Fruit fly (Drosophila melanogaster) whole organism, embryonic: ENCODE data around the gene CG6055.
A peak's percentile ranks its signal among the peaks of the same experiment; 100 is the strongest.

Source experiments
- Atf6 ChIP-seq: fragments of 200-800 bp; sonication (Bioruptor generic); IDR thresholded peaks from 2 replicates; pipeline ENCODE4 v1.3.6; 2022; ENCODE audit warnings: missing biosample characterization, missing genetic modification characterization
- B-H1 ChIP-seq: fragments of 200-800 bp; sonication (Bioruptor generic); IDR thresholded peaks from 3 replicates; pipeline ENCODE4 v1.3.6; 2022; ENCODE audit warnings: missing biosample characterization, missing genetic modification characterization
- Bgb ChIP-seq: fragments of 200-800 bp; sonication (Bioruptor generic); IDR thresholded peaks from 2 replicates; pipeline ENCODE4 v1.3.6; 2022; ENCODE audit warnings: missing biosample characterization, missing genetic modification characterization; ENCODE audit not compliant: partially characterized antibody
- CG10366 ChIP-seq: fragments of 200-800 bp; sonication (Bioruptor generic); IDR thresholded peaks from 2 replicates; pipeline ENCODE4 v1.3.6; 2022; ENCODE audit warnings: missing biosample characterization, missing genetic modification characterization
- CG11456 ChIP-seq: fragments of 200-800 bp; sonication (Bioruptor generic); IDR thresholded peaks from 3 replicates; pipeline ENCODE4 v1.3.6; 2022; ENCODE audit warnings: missing biosample characterization, missing genetic modification characterization
- CG12744 ChIP-seq: fragments of 200-800 bp; sonication (Bioruptor generic); optimal IDR thresholded peaks from 2 replicates; lab custom pipeline; 2016; ENCODE audit warnings: missing biosample characterization, missing genetic modification characterization
- CG13624 ChIP-seq: fragments of 200-800 bp; sonication (Bioruptor generic); optimal IDR thresholded peaks from 2 replicates; lab custom pipeline; 2016; ENCODE audit warnings: missing biosample characterization, missing genetic modification characterization
- CG15011 ChIP-seq: fragments of 200-800 bp; sonication (Bioruptor generic); optimal IDR thresholded peaks from 3 replicates; lab custom pipeline; 2018; ENCODE audit warnings: missing biosample characterization, mild to moderate bottlenecking, missing genetic modification characterization
- CG1529 ChIP-seq: fragments of 200-800 bp; sonication (Bioruptor generic); optimal IDR thresholded peaks from 3 replicates; lab custom pipeline; 2018; ENCODE audit warnings: missing biosample characterization, missing genetic modification characterization
- CG1647 ChIP-seq: fragments of 200-800 bp; sonication (Bioruptor generic); optimal IDR thresholded peaks from 3 replicates; lab custom pipeline; 2016; ENCODE audit warnings: missing biosample characterization, missing genetic modification characterization
- CG17328 ChIP-seq: fragments of 200-800 bp; sonication (Bioruptor generic); IDR thresholded peaks from 2 replicates; pipeline ENCODE4 v1.3.6; 2022; ENCODE audit warnings: missing biosample characterization, missing genetic modification characterization
- CG17612 ChIP-seq: fragments of 200-800 bp; sonication (Bioruptor generic); IDR thresholded peaks from 2 replicates; pipeline ENCODE4 v1.3.6; 2022; ENCODE audit warnings: missing biosample characterization, missing genetic modification characterization
- CG3065 ChIP-seq: fragments of 200-800 bp; sonication (Bioruptor generic); optimal IDR thresholded peaks from 2 replicates; lab custom pipeline; 2016; ENCODE audit warnings: missing biosample characterization, missing genetic modification characterization
- CG31441 ChIP-seq: fragments of 200-800 bp; sonication (Bioruptor generic); IDR thresholded peaks from 2 replicates; pipeline ENCODE4 v1.3.6; 2022; ENCODE audit warnings: missing biosample characterization, missing genetic modification characterization
- CG3407 ChIP-seq: fragments of 200-800 bp; sonication (Bioruptor generic); optimal IDR thresholded peaks from 2 replicates; lab custom pipeline; 2018; ENCODE audit warnings: missing biosample characterization, mild to moderate bottlenecking, missing genetic modification characterization
- CG42726 ChIP-seq: fragments of 200-800 bp; sonication (Bioruptor generic); IDR thresholded peaks from 2 replicates; pipeline ENCODE4 v1.3.6; 2022; ENCODE audit warnings: missing biosample characterization, missing genetic modification characterization; ENCODE audit not compliant: partially characterized antibody
- CG6683 ChIP-seq: fragments of 200-800 bp; sonication (Bioruptor generic); optimal IDR thresholded peaks from 2 replicates; lab custom pipeline; 2017; ENCODE audit warnings: missing biosample characterization, mild to moderate bottlenecking, missing genetic modification characterization, missing genetic modification reagents
- CG8089 ChIP-seq: fragments of 200-800 bp; sonication (Bioruptor generic); optimal IDR thresholded peaks from 3 replicates; lab custom pipeline; 2016; ENCODE audit warnings: missing biosample characterization, missing genetic modification characterization
- Dip2 ChIP-seq: fragments of 200-800 bp; sonication (Bioruptor generic); IDR thresholded peaks from 2 replicates; pipeline ENCODE4 v1.3.6; 2022; ENCODE audit warnings: missing biosample characterization, missing genetic modification characterization
- Dp ChIP-seq: fragments of 200-800 bp; sonication (Bioruptor generic); optimal IDR thresholded peaks from 2 replicates; lab custom pipeline; 2018; ENCODE audit warnings: missing biosample characterization, mild to moderate bottlenecking, missing genetic modification characterization, moderate library complexity
- E2f2 ChIP-seq: fragments of 200-800 bp; sonication (Bioruptor generic); IDR thresholded peaks from 2 replicates; pipeline ENCODE4 v1.3.6; 2022; ENCODE audit warnings: missing biosample characterization, missing genetic modification characterization
- Hand ChIP-seq: fragments of 200-800 bp; sonication (Bioruptor generic); optimal IDR thresholded peaks from 2 replicates; lab custom pipeline; 2017; ENCODE audit warnings: mild to moderate bottlenecking, missing biosample characterization, missing genetic modification reagents, missing genetic modification characterization
- Hey ChIP-seq: fragments of 200-800 bp; sonication (Bioruptor generic); optimal IDR thresholded peaks from 3 replicates; lab custom pipeline; 2018; ENCODE audit warnings: missing biosample characterization, mild to moderate bottlenecking, missing genetic modification characterization
- Lpt ChIP-seq: fragments of >200 bp; optimal IDR thresholded peaks from 2 replicates; lab custom pipeline; 2018; ENCODE audit warnings: missing biosample characterization, missing genetic modification characterization
- NFAT ChIP-seq: fragments of 200-800 bp; sonication (Bioruptor generic); IDR thresholded peaks from 2 replicates; pipeline ENCODE4 v1.3.6; 2022; ENCODE audit warnings: missing biosample characterization, missing genetic modification characterization
- Optix ChIP-seq: fragments of 200-800 bp; sonication (Bioruptor generic); IDR thresholded peaks from 3 replicates; pipeline ENCODE4 v1.3.6; 2022; ENCODE audit warnings: missing biosample characterization, missing genetic modification characterization
- Rx ChIP-seq: fragments of 200-800 bp; sonication (Bioruptor generic); IDR thresholded peaks from 2 replicates; pipeline ENCODE4 v1.3.6; 2022; ENCODE audit warnings: missing biosample characterization, missing genetic modification characterization
- Spps ChIP-seq: fragments of 200-800 bp; sonication (Bioruptor generic); optimal IDR thresholded peaks from 2 replicates; lab custom pipeline; 2018; ENCODE audit warnings: missing biosample characterization, mild to moderate bottlenecking, missing genetic modification characterization
- Sry-β ChIP-seq: fragments of 200-800 bp; sonication (Bioruptor generic); optimal IDR thresholded peaks from 2 replicates; lab custom pipeline; 2018; ENCODE audit warnings: missing biosample characterization, mild to moderate bottlenecking, missing genetic modification characterization, moderate library complexity
- bab2 ChIP-seq: fragments of 200-800 bp; sonication (Bioruptor generic); optimal IDR thresholded peaks from 2 replicates; lab custom pipeline; 2016; ENCODE audit warnings: missing biosample characterization, missing genetic modification characterization
- bcd ChIP-seq: fragments of 200-800 bp; sonication (Bioruptor generic); optimal IDR thresholded peaks from 2 replicates; lab custom pipeline; 2017; ENCODE audit warnings: missing biosample characterization, mild to moderate bottlenecking, missing genetic modification characterization
- cg ChIP-seq: fragments of 200-800 bp; sonication (Bioruptor generic); optimal IDR thresholded peaks from 3 replicates; lab custom pipeline; 2019; ENCODE audit warnings: missing biosample characterization, mild to moderate bottlenecking, missing genetic modification characterization, moderate library complexity
- dimm ChIP-seq: fragments of 200-800 bp; sonication (Bioruptor generic); IDR thresholded peaks from 2 replicates; pipeline ENCODE4 v1.3.6; 2022; ENCODE audit warnings: missing biosample characterization, missing genetic modification characterization
- disco-r ChIP-seq: fragments of 200-800 bp; sonication (Bioruptor generic); optimal IDR thresholded peaks from 2 replicates; lab custom pipeline; 2016; ENCODE audit warnings: missing biosample characterization, missing genetic modification characterization
- gsb ChIP-seq: fragments of 200-800 bp; sonication (Bioruptor generic); IDR thresholded peaks from 2 replicates; pipeline ENCODE4 v1.3.6; 2022; ENCODE audit warnings: missing biosample characterization, missing genetic modification characterization
- gsb-n ChIP-seq: fragments of 200-800 bp; sonication (Bioruptor generic); optimal IDR thresholded peaks from 3 replicates; lab custom pipeline; 2018; ENCODE audit warnings: missing biosample characterization, mild to moderate bottlenecking, missing genetic modification characterization
- jumu ChIP-seq: fragments of 200-800 bp; sonication (Bioruptor generic); optimal IDR thresholded peaks from 3 replicates; lab custom pipeline; 2016; ENCODE audit warnings: missing biosample characterization, missing genetic modification characterization
- nerfin-1 ChIP-seq: fragments of 200-800 bp; sonication (Bioruptor generic); optimal IDR thresholded peaks from 3 replicates; lab custom pipeline; 2019; ENCODE audit warnings: missing biosample characterization, mild to moderate bottlenecking, missing genetic modification characterization, moderate library complexity
- nerfin-2 ChIP-seq: fragments of 200-800 bp; sonication (Bioruptor generic); IDR thresholded peaks from 2 replicates; pipeline ENCODE4 v1.3.6; 2022; ENCODE audit warnings: missing biosample characterization, missing genetic modification characterization; ENCODE audit not compliant: partially characterized antibody
- p53 ChIP-seq: fragments of 200-800 bp; sonication (Bioruptor generic); optimal IDR thresholded peaks from 2 replicates; lab custom pipeline; 2016; ENCODE audit warnings: missing biosample characterization, missing genetic modification characterization
- pzg ChIP-seq: fragments of 200-800 bp; sonication (Bioruptor generic); optimal IDR thresholded peaks from 3 replicates; lab custom pipeline; 2018; ENCODE audit warnings: missing biosample characterization, mild to moderate bottlenecking, missing genetic modification characterization, moderate library complexity
- row ChIP-seq: fragments of 200-800 bp; sonication (Bioruptor generic); IDR thresholded peaks from 3 replicates; pipeline ENCODE4 v1.3.6; 2022; ENCODE audit warnings: missing biosample characterization, missing genetic modification characterization
- salm ChIP-seq: fragments of 200-800 bp; sonication (Bioruptor generic); optimal IDR thresholded peaks from 2 replicates; lab custom pipeline; 2018; ENCODE audit warnings: missing biosample characterization, mild to moderate bottlenecking, missing genetic modification characterization
- sisA ChIP-seq: fragments of 200-800 bp; sonication (Bioruptor generic); IDR thresholded peaks from 2 replicates; pipeline ENCODE4 v1.3.6; 2022; ENCODE audit warnings: missing biosample characterization, missing genetic modification characterization
- sqz ChIP-seq: fragments of 200-800 bp; sonication (Bioruptor generic); optimal IDR thresholded peaks from 3 replicates; lab custom pipeline; 2018; ENCODE audit warnings: missing biosample characterization, mild to moderate bottlenecking, missing genetic modification characterization
- twi ChIP-seq: fragments of 200-800 bp; optimal IDR thresholded peaks from 2 replicates; lab custom pipeline; 2019; ENCODE audit warnings: missing biosample characterization, mild to moderate bottlenecking, missing genetic modification characterization, moderate library complexity
- unpg ChIP-seq: fragments of 200-800 bp; sonication (Bioruptor generic); optimal IDR thresholded peaks from 3 replicates; lab custom pipeline; 2018; ENCODE audit warnings: missing biosample characterization, mild to moderate bottlenecking, missing genetic modification characterization, moderate library complexity
- vnd ChIP-seq: fragments of 200-800 bp; sonication (Bioruptor generic); IDR thresholded peaks from 3 replicates; pipeline ENCODE4 v1.3.6; 2022; ENCODE audit warnings: missing biosample characterization, missing genetic modification characterization; ENCODE audit not compliant: partially characterized antibody
- wdn ChIP-seq: fragments of 200-800 bp; sonication (Bioruptor generic); IDR thresholded peaks from 2 replicates; pipeline ENCODE4 v1.3.6; 2022; ENCODE audit warnings: missing biosample characterization, missing genetic modification characterization
- z ChIP-seq: fragments of 200-800 bp; sonication (Bioruptor generic); IDR thresholded peaks from 3 replicates; pipeline ENCODE4 v1.3.6; 2022; ENCODE audit warnings: missing biosample characterization, missing genetic modification characterization
- zen2 ChIP-seq: fragments of 200-800 bp; sonication (Bioruptor generic); IDR thresholded peaks from 3 replicates; pipeline ENCODE4 v1.3.6; 2022; ENCODE audit warnings: missing biosample characterization, missing genetic modification characterization; ENCODE audit not compliant: partially characterized antibody
- zf30C ChIP-seq: fragments of 200-800 bp; sonication (Bioruptor generic); optimal IDR thresholded peaks from 3 replicates; lab custom pipeline; 2018; ENCODE audit warnings: missing biosample characterization, mild to moderate bottlenecking, missing genetic modification characterization

The CG6055 gene

DNA sequence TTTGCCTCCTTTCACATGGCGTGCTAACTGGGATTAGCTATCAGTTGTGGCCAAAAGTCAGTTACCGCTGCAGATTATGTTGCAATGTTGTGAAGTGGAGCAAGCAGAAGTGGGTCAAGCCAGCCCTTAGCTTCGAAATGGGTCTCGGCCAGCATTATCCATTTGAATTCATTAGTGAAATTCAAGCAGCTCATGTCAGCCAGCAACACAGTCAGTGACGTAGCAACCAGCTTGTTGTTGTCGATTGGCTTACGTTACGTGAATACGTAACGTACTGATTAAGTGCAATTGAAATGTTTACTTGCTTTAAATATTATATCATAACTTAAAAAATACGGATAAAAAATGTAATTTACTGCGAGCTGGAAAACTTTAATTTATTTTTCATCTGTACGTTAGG is 14.2 kb upstream of the CG6055 start:
- TF ChIP-seq z (GFP tag; lab: Robert Waterston, UW), result no peak
- TF ChIP-seq CG1647, result no peak
- peak; percentile 25 for TF ChIP-seq pzg
- TF ChIP-seq Sry-β (GFP tag; lab: Kevin White, UChicago), result no peak
- TF ChIP-seq jumu (GFP tag; lab: Kevin White, UChicago), result no peak
- TF ChIP-seq Rx (GFP tag; lab: Robert Waterston, UW), result no peak
- TF ChIP-seq Spps (tag; lab: Kevin White, UChicago), result no peak
- no peak for TF ChIP-seq disco-r (GFP tag; lab: Kevin White, UChicago)
- TF ChIP-seq CG31441 (GFP tag; lab: Robert Waterston, UW), result no peak
- no peak for TF ChIP-seq CG15011
- no peak for TF ChIP-seq Dip2 (GFP tag; lab: Robert Waterston, UW)
- no peak for TF ChIP-seq NFAT (GFP tag; lab: Robert Waterston, UW)
- peak; percentile 47; the same call in 1 of the 3 replicates for TF ChIP-seq zen2
- TF ChIP-seq sisA (GFP tag; lab: Robert Waterston, UW), result no peak
- no peak for TF ChIP-seq cg (GFP tag; lab: Kevin White, UChicago)
- no peak for TF ChIP-seq Lpt (GFP tag; lab: Kevin White, UChicago)
- no peak for TF ChIP-seq CG3065 (GFP tag; lab: Kevin White, UChicago)
- TF ChIP-seq CG6683 (GFP tag; lab: Kevin White, UChicago), result no peak
- no peak for TF ChIP-seq Atf6
- peak; percentile 75 for TF ChIP-seq Dp (GFP tag; lab: Kevin White, UChicago)
- TF ChIP-seq CG3407 (GFP tag; lab: Kevin White, UChicago), result no peak
- TF ChIP-seq dimm (GFP tag; lab: Robert Waterston, UW), result no peak
- TF ChIP-seq CG12744 (GFP tag; lab: Kevin White, UChicago), result no peak
- peak; percentile 46; the same call in 1 of the 2 replicates for TF ChIP-seq CG42726 (GFP tag; lab: Robert Waterston, UW)
- TF ChIP-seq CG17612 (GFP tag; lab: Robert Waterston, UW), result no peak
- TF ChIP-seq nerfin-1 (tag; lab: Kevin White, UChicago), result no peak
- no peak for TF ChIP-seq B-H1 (GFP tag; lab: Robert Waterston, UW)
- TF ChIP-seq salm (tag; lab: Kevin White, UChicago), result no peak
- no peak for TF ChIP-seq CG1529 (GFP tag; lab: Kevin White, UChicago)
- no peak for TF ChIP-seq row (GFP tag; lab: Robert Waterston, UW)
- TF ChIP-seq p53 (GFP tag; lab: Kevin White, UChicago), result no peak
- no peak for TF ChIP-seq sqz (GFP tag; lab: Kevin White, UChicago)
- TF ChIP-seq unpg (GFP tag; lab: Kevin White, UChicago), result no peak
- TF ChIP-seq Optix, result no peak
- no peak for TF ChIP-seq Hey (tag; lab: Kevin White, UChicago)
- no peak for TF ChIP-seq CG17328 (GFP tag; lab: Robert Waterston, UW)
- TF ChIP-seq zf30C, result no peak
- TF ChIP-seq Hand (GFP tag; lab: Kevin White, UChicago), result no peak
- TF ChIP-seq CG11456 (GFP tag; lab: Robert Waterston, UW), result peak; percentile 31; the same call in 2 of the 3 replicates
- peak; percentile 84 for TF ChIP-seq E2f2 (GFP tag; lab: Robert Waterston, UW)
- no peak for TF ChIP-seq wdn
- no peak for TF ChIP-seq twi (tag; lab: Kevin White, UChicago)
- no peak for TF ChIP-seq nerfin-2 (GFP tag; lab: Robert Waterston, UW)
- TF ChIP-seq bab2 (GFP tag; lab: Kevin White, UChicago), result no peak
- no peak for TF ChIP-seq gsb
- TF ChIP-seq vnd (GFP tag; lab: Robert Waterston, UW), result 0 out of 3 replicates have a peak, but pooled peaks have one; percentile 35
- TF ChIP-seq CG10366 (GFP tag; lab: Robert Waterston, UW), result no peak
- TF ChIP-seq CG8089 (GFP tag; lab: Kevin White, UChicago), result no peak
- TF ChIP-seq gsb-n (tag; lab: Kevin White, UChicago), result no peak
- TF ChIP-seq bcd (GFP tag; lab: Kevin White, UChicago), result peak; percentile 13
- TF ChIP-seq Bgb, result peak; percentile 62
- TF ChIP-seq CG13624 (GFP tag; lab: Kevin White, UChicago), result no peak
